Worm (Caenorhabditis elegans) whole organism, L3 larva: ENCODE results near the gene dnj-16.

Experiments
- elt-2 ChIP-seq: sonication (generic microtip); optimal IDR thresholded peaks from 2 replicates; lab custom pipeline; 2016; ENCODE audit warnings: missing genetic modification reagents, mild to moderate bottlenecking, missing genetic modification characterization, missing compliant biosample characterization
- fkh-2 ChIP-seq: fragments of 150-350 bp; optimal IDR thresholded peaks from 2 replicates; lab custom pipeline; 2014; ENCODE audit warnings: missing biosample characterization, missing genetic modification reagents, missing genetic modification characterization
- jun-1 ChIP-seq: fragments of 150-350 bp; optimal IDR thresholded peaks from 2 replicates; lab custom pipeline; 2014; ENCODE audit warnings: missing biosample characterization, missing genetic modification reagents, missing genetic modification characterization
- mdl-1 ChIP-seq: fragments of 150-350 bp; optimal IDR thresholded peaks from 2 replicates; lab custom pipeline; 2014; ENCODE audit warnings: missing biosample characterization, missing genetic modification characterization
- nhr-28 ChIP-seq: fragments of 150-350 bp; optimal IDR thresholded peaks from 2 replicates; lab custom pipeline; 2014; ENCODE audit warnings: missing biosample characterization, missing genetic modification characterization
- nhr-67 ChIP-seq: fragments of 150-350 bp; optimal IDR thresholded peaks from 2 replicates; lab custom pipeline; 2014; ENCODE audit warnings: missing biosample characterization, missing genetic modification characterization
- nhr-76 ChIP-seq: fragments of 150-350 bp; sonication (generic microtip); optimal IDR thresholded peaks from 5 replicates; lab custom pipeline; 2014; ENCODE audit warnings: missing biosample characterization, missing genetic modification characterization
- sea-2 ChIP-seq: fragments of 150-350 bp; sonication (generic microtip); optimal IDR thresholded peaks from 4 replicates; lab custom pipeline; 2014; ENCODE audit warnings: missing biosample characterization, missing genetic modification reagents, missing genetic modification characterization
- unc-62 ChIP-seq: fragments of 150-350 bp; sonication (generic microtip); optimal IDR thresholded peaks from 4 replicates; lab custom pipeline; 2014; ENCODE audit warnings: missing biosample characterization, missing genetic modification reagents, missing genetic modification characterization
- ztf-11 ChIP-seq: fragments of 150-350 bp; optimal IDR thresholded peaks from 2 replicates; lab custom pipeline; 2014; ENCODE audit warnings: missing biosample characterization, missing genetic modification characterization

- TF ChIP-seq ztf-11 (tag; lab: Kevin White, UChicago): no peak
- TF ChIP-seq jun-1 (tag; lab: Kevin White, UChicago): no peak
- TF ChIP-seq mdl-1: no peak
- no peak for TF ChIP-seq elt-2 (tag; lab: Kevin White, UChicago)
- no peak for TF ChIP-seq nhr-76 (tag; lab: Kevin White, UChicago)
- no peak for TF ChIP-seq nhr-67
- no peak for TF ChIP-seq unc-62 (GFP tag; lab: Kevin White, UChicago)
- no peak for TF ChIP-seq nhr-28 (tag; lab: Kevin White, UChicago)
- TF ChIP-seq fkh-2 (tag; lab: Kevin White, UChicago): no peak
- TF ChIP-seq sea-2 (GFP tag; lab: Kevin White, UChicago): no peak
These were observed 14.9 kb downstream of the dnj-16 start, which contains the start of gene R74.8 for ce11 chrIII:4205751-4206327.
